Worm (Caenorhabditis elegans) whole organism, L4 larva: Measurements from ENCODE around the gene T09F5.2.
A peak's percentile ranks its signal among the peaks of the same experiment; 100 is the strongest.

ENCODE experiments used
- F26F4.8 ChIP-seq: fragments of 200-800 bp; sonication (Bioruptor generic); conservative IDR thresholded peaks from 2 replicates; pipeline ENCODE4 v1.3.6; 2022; ENCODE audit warnings: missing genetic modification characterization, missing compliant biosample characterization
- T20F7.1 ChIP-seq: fragments of 200-800 bp; sonication (Bioruptor generic); optimal IDR thresholded peaks from 2 replicates; lab custom pipeline; 2018; ENCODE audit warnings: mild to moderate bottlenecking, missing genetic modification characterization, missing compliant biosample characterization
- T26A8.4 ChIP-seq: fragments of 200-800 bp; sonication (Bioruptor generic); IDR thresholded peaks from 2 replicates; pipeline ENCODE4 v1.3.6; 2022; ENCODE audit warnings: missing genetic modification characterization, missing compliant biosample characterization
- Y105C5A.15 ChIP-seq: fragments of 200-800 bp; sonication (Bioruptor generic); IDR thresholded peaks from 2 replicates; pipeline ENCODE4 v1.3.6; 2022; ENCODE audit warnings: missing genetic modification characterization, missing compliant biosample characterization
- ZK546.5 ChIP-seq, 2 experiments: sonication (generic microtip); optimal IDR thresholded peaks; 2 replicates each; lab custom pipeline; 2017; ENCODE audit warnings: missing biosample characterization in 2 of 2, missing genetic modification characterization in 2 of 2
- aha-1 ChIP-seq: fragments of 150-350 bp; peaks from one replicate; lab custom pipeline; 2014; ENCODE audit warnings: missing biosample characterization, missing genetic modification characterization
- arid-1 ChIP-seq: fragments of 200-800 bp; sonication (Bioruptor generic); conservative IDR thresholded peaks from 2 replicates; pipeline ENCODE4 v1.3.6; 2022; ENCODE audit warnings: missing genetic modification reagents, missing genetic modification characterization, missing compliant biosample characterization
- attf-4 ChIP-seq: sonication (generic microtip); optimal IDR thresholded peaks from 3 replicates; lab custom pipeline; 2017; ENCODE audit warnings: missing biosample characterization, missing genetic modification characterization
- ceh-20 ChIP-seq: fragments of 200-800 bp; sonication (Bioruptor generic); IDR thresholded peaks from 2 replicates; pipeline ENCODE4 v1.3.6; 2022; ENCODE audit warnings: missing genetic modification reagents, missing genetic modification characterization, missing compliant biosample characterization
- daf-19 ChIP-seq: fragments of 200-800 bp; sonication (Bioruptor generic); conservative IDR thresholded peaks from 2 replicates; pipeline ENCODE4 v1.3.6; 2022; ENCODE audit warnings: missing genetic modification characterization, missing compliant biosample characterization
- daf-8 ChIP-seq: fragments of 200-800 bp; sonication (Bioruptor generic); IDR thresholded peaks from 2 replicates; pipeline ENCODE4 v1.3.6; 2022; ENCODE audit warnings: missing genetic modification characterization, missing compliant biosample characterization
- dmd-6 ChIP-seq: fragments of 200-800 bp; sonication (Bioruptor generic); IDR thresholded peaks from 2 replicates; pipeline ENCODE4 v1.3.6; 2022; ENCODE audit warnings: missing genetic modification reagents, missing genetic modification characterization, missing compliant biosample characterization
- dmd-8 ChIP-seq: fragments of 200-800 bp; sonication (Bioruptor generic); IDR thresholded peaks from 2 replicates; pipeline ENCODE4 v1.3.6; 2022; ENCODE audit warnings: missing genetic modification characterization, missing compliant biosample characterization
- dpl-1 ChIP-seq: fragments of 150-350 bp; optimal IDR thresholded peaks from 2 replicates; lab custom pipeline; 2014; ENCODE audit warnings: missing biosample characterization, missing genetic modification reagents, missing genetic modification characterization
- duxl-1 ChIP-seq: sonication (generic microtip); optimal IDR thresholded peaks from 2 replicates; lab custom pipeline; 2016; ENCODE audit warnings: mild to moderate bottlenecking, missing genetic modification characterization, moderate library complexity, missing compliant biosample characterization; ENCODE audit not compliant: poor library complexity
- fkh-10 ChIP-seq: fragments of 150-350 bp; optimal IDR thresholded peaks from 2 replicates; lab custom pipeline; 2014; ENCODE audit warnings: missing biosample characterization, missing genetic modification reagents, missing genetic modification characterization
- lin-1 ChIP-seq: fragments of 200-800 bp; sonication (Bioruptor generic); IDR thresholded peaks from 2 replicates; pipeline ENCODE4 v1.3.6; 2022; ENCODE audit warnings: missing genetic modification reagents, missing genetic modification characterization, missing compliant biosample characterization
- lin-13 ChIP-seq: fragments of 150-350 bp; optimal IDR thresholded peaks from 2 replicates; lab custom pipeline; 2014; ENCODE audit warnings: missing biosample characterization, missing genetic modification reagents, missing genetic modification characterization
- lin-15B ChIP-seq: fragments of 150-350 bp; sonication (generic microtip); optimal IDR thresholded peaks from 3 replicates; lab custom pipeline; 2014; ENCODE audit warnings: missing biosample characterization, missing genetic modification characterization
- lin-38 ChIP-seq: fragments of 200-800 bp; sonication (Bioruptor generic); IDR thresholded peaks from 2 replicates; pipeline ENCODE4 v1.3.6; 2022; ENCODE audit warnings: missing genetic modification reagents, missing genetic modification characterization, missing compliant biosample characterization
- lir-3 ChIP-seq: sonication (generic microtip); optimal IDR thresholded peaks from 2 replicates; lab custom pipeline; 2016; ENCODE audit warnings: mild to moderate bottlenecking, missing genetic modification characterization, missing compliant biosample characterization
- mes-2 ChIP-seq: sonication (generic microtip); optimal IDR thresholded peaks from 2 replicates; lab custom pipeline; 2016; ENCODE audit warnings: missing genotype, mild to moderate bottlenecking, missing genetic modification characterization, missing compliant biosample characterization; ENCODE audit not compliant: poor library complexity, severe bottlenecking
- nhr-11 ChIP-seq: fragments of 150-350 bp; optimal IDR thresholded peaks from 2 replicates; lab custom pipeline; 2014; ENCODE audit warnings: missing biosample characterization, missing genetic modification characterization
- nhr-28 ChIP-seq: fragments of 150-350 bp; optimal IDR thresholded peaks from 2 replicates; lab custom pipeline; 2014; ENCODE audit warnings: missing biosample characterization, missing genetic modification characterization
- nhr-48 ChIP-seq: sonication (generic microtip); optimal IDR thresholded peaks from 2 replicates; lab custom pipeline; 2016; ENCODE audit warnings: mild to moderate bottlenecking, missing genetic modification characterization, missing compliant biosample characterization
- nhr-6 ChIP-seq: fragments of 150-350 bp; optimal IDR thresholded peaks from 2 replicates; lab custom pipeline; 2014; ENCODE audit warnings: missing biosample characterization, missing genetic modification characterization
- saeg-2 ChIP-seq: fragments of 200-800 bp; sonication (Bioruptor generic); IDR thresholded peaks from 2 replicates; pipeline ENCODE4 v1.3.6; 2022; ENCODE audit warnings: missing genetic modification reagents, missing genetic modification characterization, missing compliant biosample characterization
- sdz-12 ChIP-seq: fragments of 200-800 bp; sonication (Bioruptor generic); optimal IDR thresholded peaks from 2 replicates; lab custom pipeline; 2018; ENCODE audit warnings: mild to moderate bottlenecking, missing genetic modification characterization, missing compliant biosample characterization
- snpc-1.2 ChIP-seq: fragments of 200-800 bp; sonication (Bioruptor generic); IDR thresholded peaks from 2 replicates; pipeline ENCODE4 v1.3.6; 2022; ENCODE audit warnings: missing genetic modification reagents, missing genetic modification characterization, missing compliant biosample characterization
- unc-62 ChIP-seq, 3 experiments: fragments of 150-350 bp in 1 of 3; sonication (generic microtip); optimal IDR thresholded peaks in 2 of 3; peaks in 1 of 3; 1 replicate in 1 of 3; 2 replicates in 2 of 3; lab custom pipeline; 2014 to 2017; ENCODE audit warnings: missing biosample characterization in 3 of 3, missing genetic modification characterization in 3 of 3, missing genetic modification reagents in 3 of 3, missing genotype in 1 of 3
- vab-7 ChIP-seq: fragments of 200-800 bp; sonication (Bioruptor generic); IDR thresholded peaks from 2 replicates; pipeline ENCODE4 v1.3.6; 2022; ENCODE audit warnings: missing genetic modification reagents, missing genetic modification characterization, missing compliant biosample characterization
- zag-1 ChIP-seq: fragments of 150-350 bp; optimal IDR thresholded peaks from 2 replicates; lab custom pipeline; 2014; ENCODE audit warnings: missing biosample characterization, missing genetic modification characterization
- zfp-2 ChIP-seq: sonication (generic microtip); optimal IDR thresholded peaks from 2 replicates; lab custom pipeline; 2016; ENCODE audit warnings: mild to moderate bottlenecking, missing genetic modification characterization, missing compliant biosample characterization
- zip-11 ChIP-seq: fragments of 200-800 bp; sonication (Bioruptor generic); IDR thresholded peaks from 2 replicates; pipeline ENCODE4 v1.3.6; 2022; ENCODE audit warnings: missing genetic modification characterization, missing compliant biosample characterization

T09F5.2 gene

ce11 chrV:15143798-15144197, 7.0 kb upstream of the T09F5.2 start, which contains the start of gene K08F9.4:
TSS of gene K08F9.4 (plus strand) at chrV:15144019.
- no peak for TF ChIP-seq Y105C5A.15 (GFP tag; lab: Robert Waterston, UW)
- TF ChIP-seq duxl-1 (tag; lab: Kevin White, UChicago), result peak; percentile 18
- TF ChIP-seq lin-38 (GFP tag; lab: Robert Waterston, UW), result peak; percentile 90
- TF ChIP-seq lin-15B (tag; lab: Kevin White, UChicago), result no peak
- peak; percentile 92 for TF ChIP-seq mes-2 (tag; lab: Kevin White, UChicago)
- TF ChIP-seq nhr-28, result peak; percentile 61
- TF ChIP-seq vab-7 (GFP tag; lab: Robert Waterston, UW), result no peak
- no peak for TF ChIP-seq daf-19 (GFP tag; lab: Robert Waterston, UW)
- peak; percentile 32 for TF ChIP-seq T20F7.1 (GFP tag; lab: Kevin White, UChicago)
- peak; percentile 7 for TF ChIP-seq lin-13
- peak; percentile 72 for TF ChIP-seq nhr-6 (tag; lab: Kevin White, UChicago)
- peak; percentile 73 for TF ChIP-seq dpl-1 (GFP tag; lab: Kevin White, UChicago)

- TF ChIP-seq sdz-12 (no peak), ceh-20 (GFP tag; lab: Robert Waterston, UW) (no peak), ZK546.5 (tag; optimal IDR thresholded peaks at IDR 0.05; lab: Kevin White, UChicago) (no peak), F26F4.8 (GFP tag; lab: Robert Waterston, UW) (no peak), dmd-8 (GFP tag; lab: Robert Waterston, UW) (no peak), lin-1 (GFP tag; lab: Robert Waterston, UW) (no peak), zip-11 (GFP tag; lab: Robert Waterston, UW) (no peak), zfp-2 (tag; lab: Kevin White, UChicago) (no peak), lin-38 (GFP tag; lab: Robert Waterston, UW) (no peak), fkh-10 (GFP tag; lab: Kevin White, UChicago) (no peak), duxl-1 (tag; lab: Kevin White, UChicago) (no peak), saeg-2 (GFP tag; lab: Robert Waterston, UW) (no peak), nhr-11 (tag; lab: Kevin White, UChicago) (no peak), zag-1 (no peak), mes-2 (tag; lab: Kevin White, UChicago) (no peak), dmd-6 (GFP tag; lab: Robert Waterston, UW) (no peak)
Measured at ce11 chrV:15147776-15148175, 3.0 kb upstream of the T09F5.2 start, which contains the start of gene T09F5.20. TSS of gene T09F5.20 (minus strand) at chrV:15147876.

ce11 chrV:15148800-15149199, 2.0 kb upstream of the T09F5.2 start, which contains the start of gene T09F5.1:
TSS of gene T09F5.1 (plus strand) at chrV:15149100.
- TF ChIP-seq lin-38 (GFP tag; lab: Robert Waterston, UW) (no peak), lir-3 (tag; lab: Kevin White, UChicago) (no peak), T26A8.4 (GFP tag; lab: Robert Waterston, UW) (no peak)

ce11 chrV:15150176-15150575, 585 bp upstream of the T09F5.2 start:
- TF ChIP-seq snpc-1.2 (GFP tag; lab: Robert Waterston, UW), result no peak
- TF ChIP-seq, all 104 proteins: peak for 0

ce11 chrV:15152010-15152409, 1.2 kb downstream of the T09F5.2 start:
- TF ChIP-seq arid-1, result no peak
- TF ChIP-seq daf-8, result no peak
- peak; percentile 49 for TF ChIP-seq aha-1 (tag; lab: Kevin White, UChicago)
- no peak for TF ChIP-seq attf-4 (tag; lab: Kevin White, UChicago)
- no peak for TF ChIP-seq nhr-48
- no peak for TF ChIP-seq sdz-12
- TF ChIP-seq unc-62 (GFP tag; optimal IDR thresholded peaks at IDR 0.05 in 1 of 2; lab: Kevin White, UChicago), result peak in 1 of 2 experiments; percentile 56
- no peak for TF ChIP-seq unc-62 (tag; optimal IDR thresholded peaks at IDR 0.05; lab: Kevin White, UChicago)
